Worm (Caenorhabditis elegans) whole organism, L1 larva: Measurements from ENCODE around the gene srx-38.

Experiments
- C34B4.2 ChIP-seq: sonication (generic microtip); optimal IDR thresholded peaks from 2 replicates; lab custom pipeline; 2017; ENCODE audit warnings: mild to moderate bottlenecking, missing genetic modification characterization, missing compliant biosample characterization
- F16B12.6 ChIP-seq: fragments of 150-350 bp; optimal IDR thresholded peaks from 2 replicates; lab custom pipeline; 2014; ENCODE audit warnings: missing biosample characterization, missing genetic modification characterization
- Y116A8C.19 ChIP-seq: sonication (generic microtip); optimal IDR thresholded peaks from 2 replicates; lab custom pipeline; 2016; ENCODE audit warnings: missing compliant biosample characterization, missing genetic modification characterization, borderline replicate concordance
- aha-1 ChIP-seq: fragments of 150-350 bp; optimal IDR thresholded peaks from 2 replicates; lab custom pipeline; 2014; ENCODE audit warnings: missing biosample characterization, missing genetic modification characterization
- blmp-1 ChIP-seq: fragments of 150-350 bp; optimal IDR thresholded peaks from 2 replicates; lab custom pipeline; 2014; ENCODE audit warnings: missing biosample characterization, missing genetic modification characterization
- ceh-63 ChIP-seq: fragments of 200-800 bp; sonication (Bioruptor generic); optimal IDR thresholded peaks from 2 replicates; lab custom pipeline; 2018; ENCODE audit warnings: mild to moderate bottlenecking, missing genetic modification characterization, missing compliant biosample characterization
- ceh-8 ChIP-seq: fragments of 200-800 bp; sonication (Bioruptor generic); optimal IDR thresholded peaks from 2 replicates; lab custom pipeline; 2018; ENCODE audit warnings: mild to moderate bottlenecking, missing genetic modification characterization, moderate library complexity, missing compliant biosample characterization
- ceh-82 ChIP-seq, 3 experiments: fragments of 150-350 bp in 1 of 3; sonication (generic microtip) in 2 of 3; optimal IDR thresholded peaks; 2 replicates each; lab custom pipeline; 2014 to 2017; ENCODE audit warnings: missing biosample characterization in 3 of 3, missing genetic modification characterization in 3 of 3
- ceh-88 ChIP-seq: fragments of 200-800 bp; sonication (Bioruptor generic); IDR thresholded peaks from 2 replicates; pipeline ENCODE4 v1.3.6; 2022; ENCODE audit warnings: missing genetic modification characterization, missing compliant biosample characterization
- ces-1 ChIP-seq: fragments of 150-350 bp; optimal IDR thresholded peaks from 2 replicates; lab custom pipeline; 2014; ENCODE audit warnings: missing biosample characterization, missing genetic modification reagents, missing genetic modification characterization
- dsc-1 ChIP-seq: sonication (generic microtip); optimal IDR thresholded peaks from 2 replicates; lab custom pipeline; 2016; ENCODE audit warnings: mild to moderate bottlenecking, missing genetic modification characterization, missing compliant biosample characterization
- efl-3 ChIP-seq: fragments of 200-800 bp; sonication (Bioruptor generic); optimal IDR thresholded peaks from 2 replicates; lab custom pipeline; 2018; ENCODE audit warnings: mild to moderate bottlenecking, missing genetic modification characterization, missing compliant biosample characterization
- egl-27 ChIP-seq, 2 experiments: fragments of 150-350 bp in 1 of 2; sonication (generic microtip); optimal IDR thresholded peaks; 3 replicates each; lab custom pipeline; 2017 to 2018; ENCODE audit warnings: missing biosample characterization in 2 of 2, missing genetic modification characterization in 2 of 2, missing genetic modification reagents in 2 of 2
- elt-2 ChIP-seq: sonication (generic microtip); optimal IDR thresholded peaks from 2 replicates; lab custom pipeline; 2016; ENCODE audit warnings: missing genetic modification characterization, mild to moderate bottlenecking, inconsistent platforms, missing compliant biosample characterization, missing genetic modification reagents
- elt-3 ChIP-seq, 6 experiments: fragments of 150-350 bp in 1 of 6; sonication (generic microtip); optimal IDR thresholded peaks; 2 replicates each; lab custom pipeline; 2017 to 2018; ENCODE audit warnings: missing biosample characterization in 6 of 6, missing genetic modification characterization in 6 of 6, inconsistent platforms in 1 of 6
- fkh-10 ChIP-seq: sonication (generic microtip); optimal IDR thresholded peaks from 2 replicates; lab custom pipeline; 2017; ENCODE audit warnings: missing biosample characterization, missing genetic modification reagents, missing genetic modification characterization
- fkh-4 ChIP-seq: sonication (generic microtip); optimal IDR thresholded peaks from 2 replicates; lab custom pipeline; 2016; ENCODE audit warnings: missing compliant biosample characterization, missing genetic modification characterization, borderline replicate concordance
- fos-1 ChIP-seq: fragments of 150-350 bp; optimal IDR thresholded peaks from 2 replicates; lab custom pipeline; 2014; ENCODE audit warnings: missing biosample characterization, missing genetic modification characterization
- hlh-17 ChIP-seq: fragments of 200-800 bp; sonication (Bioruptor generic); optimal IDR thresholded peaks from 2 replicates; lab custom pipeline; 2018; ENCODE audit warnings: missing genetic modification characterization, mild to moderate bottlenecking, missing compliant biosample characterization, moderate library complexity, borderline replicate concordance
- hlh-4 ChIP-seq: sonication (generic microtip); optimal IDR thresholded peaks from 2 replicates; lab custom pipeline; 2016; ENCODE audit warnings: mild to moderate bottlenecking, missing genetic modification characterization, missing compliant biosample characterization
- hpl-2 ChIP-seq: fragments of 150-350 bp; optimal IDR thresholded peaks from 2 replicates; lab custom pipeline; 2014; ENCODE audit warnings: missing biosample characterization, missing genetic modification reagents, missing genetic modification characterization
- isw-1 ChIP-seq: fragments of 200-800 bp; sonication (Bioruptor generic); IDR thresholded peaks from 2 replicates; pipeline ENCODE4 v1.3.6; 2022; ENCODE audit warnings: missing genetic modification characterization, missing compliant biosample characterization
- lin-13 ChIP-seq: fragments of 150-350 bp; optimal IDR thresholded peaks from 2 replicates; lab custom pipeline; 2014; ENCODE audit warnings: missing biosample characterization, missing genetic modification reagents, missing genetic modification characterization
- lin-14 ChIP-seq: fragments of 200-800 bp; sonication (Bioruptor generic); optimal IDR thresholded peaks from 2 replicates; lab custom pipeline; 2018; ENCODE audit warnings: mild to moderate bottlenecking, missing genetic modification characterization, moderate library complexity, missing compliant biosample characterization
- lin-15B ChIP-seq: fragments of 150-350 bp; sonication (generic microtip); optimal IDR thresholded peaks from 3 replicates; lab custom pipeline; 2014; ENCODE audit warnings: missing biosample characterization, missing genetic modification characterization
- lin-35 ChIP-seq, 2 experiments: fragments of 150-350 bp; optimal IDR thresholded peaks; 2 replicates each; lab custom pipeline; 2014; ENCODE audit warnings: missing biosample characterization in 2 of 2, missing genetic modification characterization in 2 of 2, missing genetic modification reagents in 2 of 2
- lin-39 ChIP-seq: fragments of 150-350 bp; optimal IDR thresholded peaks from 2 replicates; lab custom pipeline; 2014; ENCODE audit warnings: missing biosample characterization, missing genetic modification reagents, missing genetic modification characterization
- lir-3 ChIP-seq: sonication (generic microtip); optimal IDR thresholded peaks from 2 replicates; lab custom pipeline; 2016; ENCODE audit warnings: mild to moderate bottlenecking, missing genetic modification characterization, moderate library complexity, missing compliant biosample characterization; ENCODE audit not compliant: poor library complexity
- lsy-2 ChIP-seq, 2 experiments: fragments of 150-350 bp; optimal IDR thresholded peaks; 2 replicates each; lab custom pipeline; 2014; ENCODE audit warnings: missing biosample characterization in 2 of 2, missing genetic modification characterization in 2 of 2
- nhr-11 ChIP-seq: fragments of 150-350 bp; optimal IDR thresholded peaks from 2 replicates; lab custom pipeline; 2014; ENCODE audit warnings: missing biosample characterization, missing genetic modification characterization
- nhr-12 ChIP-seq: sonication (generic microtip); optimal IDR thresholded peaks from 2 replicates; lab custom pipeline; 2017; ENCODE audit warnings: missing biosample characterization, missing genetic modification characterization
- nhr-19 ChIP-seq: fragments of 200-800 bp; sonication (Bioruptor generic); conservative IDR thresholded peaks from 2 replicates; pipeline ENCODE4 v1.3.6; 2022; ENCODE audit warnings: missing genetic modification characterization, missing compliant biosample characterization
- nhr-20 ChIP-seq: sonication (generic microtip); optimal IDR thresholded peaks from 2 replicates; lab custom pipeline; 2016; ENCODE audit warnings: mild to moderate bottlenecking, missing genetic modification characterization, missing compliant biosample characterization
- nhr-237 ChIP-seq: fragments of 150-350 bp; optimal IDR thresholded peaks from 2 replicates; lab custom pipeline; 2014; ENCODE audit warnings: missing biosample characterization, missing genetic modification characterization
- nhr-47 ChIP-seq: sonication (generic microtip); optimal IDR thresholded peaks from 2 replicates; lab custom pipeline; 2016; ENCODE audit warnings: mild to moderate bottlenecking, missing genetic modification characterization, moderate library complexity, missing compliant biosample characterization
- nhr-77 ChIP-seq: fragments of 150-350 bp; optimal IDR thresholded peaks from 2 replicates; lab custom pipeline; 2014; ENCODE audit warnings: missing biosample characterization, missing genetic modification characterization
- nhr-84 ChIP-seq: sonication (generic microtip); optimal IDR thresholded peaks from 2 replicates; lab custom pipeline; 2017; ENCODE audit warnings: missing biosample characterization, missing genetic modification characterization
- nhr-90 ChIP-seq: sonication (generic microtip); optimal IDR thresholded peaks from 2 replicates; lab custom pipeline; 2016; ENCODE audit warnings: mild to moderate bottlenecking, missing genetic modification characterization, missing compliant biosample characterization; ENCODE audit not compliant: poor library complexity
- pag-3 ChIP-seq: sonication (generic microtip); optimal IDR thresholded peaks from 2 replicates; lab custom pipeline; 2017; ENCODE audit warnings: missing genetic modification characterization, mild to moderate bottlenecking, missing compliant biosample characterization, antibody characterized with exemption, borderline replicate concordance; ENCODE audit not compliant: insufficient read depth
- pax-3 ChIP-seq: fragments of 200-800 bp; sonication (Bioruptor generic); optimal IDR thresholded peaks from 2 replicates; lab custom pipeline; 2018; ENCODE audit warnings: mild to moderate bottlenecking, missing genetic modification characterization, moderate library complexity, missing compliant biosample characterization
- pqm-1 ChIP-seq: sonication (generic microtip); optimal IDR thresholded peaks from 3 replicates; lab custom pipeline; 2017; ENCODE audit warnings: missing biosample characterization, missing genetic modification characterization
- rnt-1 ChIP-seq: sonication (generic microtip); optimal IDR thresholded peaks from 2 replicates; lab custom pipeline; 2016; ENCODE audit warnings: mild to moderate bottlenecking, missing genetic modification characterization, moderate library complexity, missing compliant biosample characterization
- skn-1 ChIP-seq: fragments of 150-350 bp; optimal IDR thresholded peaks from 2 replicates; lab custom pipeline; 2014; ENCODE audit warnings: missing biosample characterization, missing genetic modification characterization
- sptf-1 ChIP-seq: fragments of 150-350 bp; optimal IDR thresholded peaks from 2 replicates; lab custom pipeline; 2014; ENCODE audit warnings: missing biosample characterization, missing genetic modification characterization
- sup-37 ChIP-seq: fragments of 200-800 bp; sonication (Bioruptor generic); optimal IDR thresholded peaks from 2 replicates; lab custom pipeline; 2018; ENCODE audit warnings: mild to moderate bottlenecking, missing genetic modification characterization, missing compliant biosample characterization
- swsn-7 ChIP-seq: sonication (generic microtip); optimal IDR thresholded peaks from 2 replicates; lab custom pipeline; 2016; ENCODE audit warnings: missing genetic modification characterization, missing compliant biosample characterization
- tbx-2 ChIP-seq: sonication (generic microtip); optimal IDR thresholded peaks from 2 replicates; lab custom pipeline; 2016; ENCODE audit warnings: missing genetic modification characterization, missing compliant biosample characterization
- unc-62 ChIP-seq: fragments of 150-350 bp; optimal IDR thresholded peaks from 2 replicates; lab custom pipeline; 2014; ENCODE audit warnings: missing biosample characterization, missing genetic modification reagents, missing genetic modification characterization
- zag-1 ChIP-seq: fragments of 150-350 bp; optimal IDR thresholded peaks from 2 replicates; lab custom pipeline; 2014; ENCODE audit warnings: missing biosample characterization, missing genetic modification characterization
- ztf-11 ChIP-seq, 2 experiments: sonication (generic microtip); optimal IDR thresholded peaks; 2 replicates each; lab custom pipeline; 2016 to 2017; ENCODE audit warnings: missing genetic modification characterization in 2 of 2, missing biosample characterization in 1 of 2, missing compliant biosample characterization in 1 of 2
- ztf-4 ChIP-seq: fragments of 150-350 bp; optimal IDR thresholded peaks from 2 replicates; lab custom pipeline; 2014; ENCODE audit warnings: missing biosample characterization, missing genetic modification characterization

srx-38 gene

ce11 chrV:5155516-5155915 lies at the start of gene srx-38:
Gene srx-38, minus strand, starts transcription at chrV:5155616.
- TF ChIP-seq nhr-84 (no peak), fos-1 (tag; lab: Kevin White, UChicago) (no peak)

ce11 chrV:5204127-5204526 lies 48.7 kb upstream of the srx-38 start, which contains the start of gene ttc-37:
Gene ttc-37, plus strand, starts transcription at chrV:5204475.
- TF ChIP-seq elt-2, result no peak
- TF ChIP-seq pag-3, result peak; percentile 19
- TF ChIP-seq nhr-19 (GFP tag; lab: Robert Waterston, UW), result peak; percentile 73
- no peak for TF ChIP-seq lin-14 (GFP tag; lab: Kevin White, UChicago)
- peak; percentile 60 for TF ChIP-seq skn-1
- TF ChIP-seq fkh-4 (tag; lab: Kevin White, UChicago), result no peak
- TF ChIP-seq unc-62, result no peak
- peak; percentile 23 for TF ChIP-seq F16B12.6 (tag; lab: Kevin White, UChicago)
- peak; percentile 13 for TF ChIP-seq isw-1 (GFP tag; lab: Robert Waterston, UW)
- TF ChIP-seq nhr-47 (tag; lab: Kevin White, UChicago), result peak; percentile 85
- TF ChIP-seq pax-3 (tag; lab: Kevin White, UChicago), result no peak
- no peak for TF ChIP-seq C34B4.2
- TF ChIP-seq nhr-12 (tag; lab: Kevin White, UChicago), result no peak
- no peak for TF ChIP-seq pqm-1 (tag; lab: Kevin White, UChicago)
- peak; percentile 75 for TF ChIP-seq dsc-1 (tag; lab: Kevin White, UChicago)
- TF ChIP-seq Y116A8C.19 (tag; lab: Kevin White, UChicago), result no peak
- TF ChIP-seq ceh-63 (GFP tag; lab: Kevin White, UChicago), result no peak
- TF ChIP-seq nhr-11 (tag; lab: Kevin White, UChicago), result peak; percentile 31
- TF ChIP-seq nhr-20, result peak; percentile 80
- no peak for TF ChIP-seq ztf-4
- no peak for TF ChIP-seq ceh-88 (GFP tag; lab: Robert Waterston, UW)
- peak; percentile 61 for TF ChIP-seq tbx-2
- TF ChIP-seq lsy-2 (tag; optimal IDR thresholded peaks at IDR 0.05; lab: Kevin White, UChicago), result peak; percentile 74 to 77
- TF ChIP-seq ceh-8 (GFP tag; lab: Kevin White, UChicago), result no peak
- TF ChIP-seq fkh-10, result no peak
- no peak for TF ChIP-seq lir-3
- TF ChIP-seq egl-27 (tag; optimal IDR thresholded peaks at IDR 0.05; lab: Kevin White, UChicago), result no peak
- TF ChIP-seq swsn-7 (tag; lab: Kevin White, UChicago), result peak; percentile 63
- no peak for TF ChIP-seq sup-37
- TF ChIP-seq lin-13 (GFP tag; lab: Kevin White, UChicago), result peak; percentile 38
- TF ChIP-seq nhr-237 (tag; lab: Kevin White, UChicago), result no peak
- TF ChIP-seq lin-35 (GFP tag; optimal IDR thresholded peaks at IDR 0.05; lab: Kevin White, UChicago), result peak; percentile 97 to 99
- peak; percentile 52 for TF ChIP-seq lin-39
- no peak for TF ChIP-seq hpl-2 (GFP tag; lab: Kevin White, UChicago)
- peak in 2 of 6 experiments; percentile 15 to 55 for TF ChIP-seq elt-3 (tag; optimal IDR thresholded peaks at IDR 0.05; lab: Kevin White, UChicago)
- TF ChIP-seq nhr-90, result peak; percentile 46
- peak; percentile 15 for TF ChIP-seq blmp-1 (tag; lab: Kevin White, UChicago)
- TF ChIP-seq nhr-77 (tag; lab: Kevin White, UChicago), result no peak
- no peak for TF ChIP-seq aha-1 (tag; lab: Kevin White, UChicago)
- peak; percentile 66 for TF ChIP-seq rnt-1 (tag; lab: Kevin White, UChicago)
- peak; percentile 49 for TF ChIP-seq lin-15B
- TF ChIP-seq sptf-1 (tag; lab: Kevin White, UChicago), result no peak
- TF ChIP-seq ces-1 (GFP tag; lab: Kevin White, UChicago), result no peak
- TF ChIP-seq efl-3 (GFP tag; lab: Kevin White, UChicago), result no peak
- TF ChIP-seq hlh-17, result no peak
- TF ChIP-seq zag-1, result no peak
- TF ChIP-seq hlh-4 (tag; lab: Kevin White, UChicago), result no peak
- no peak for TF ChIP-seq ztf-11 (tag; optimal IDR thresholded peaks at IDR 0.05; lab: Kevin White, UChicago)
- TF ChIP-seq ceh-82 (tag; optimal IDR thresholded peaks at IDR 0.05; lab: Kevin White, UChicago), result peak; percentile 31 to 65 (median 51)
